Worm (Caenorhabditis elegans): ENCODE measurements around the gene D2063.1.

ce11 chrV:4298579-4298978 lies 28.3 kb upstream of the D2063.1 start, which contains the start of gene ZC132.11:
- no peak for TF ChIP-seq daf-16 (GFP tag; optimal IDR thresholded peaks at IDR 0.05)
- TF ChIP-seq daf-16 (tag; optimal IDR thresholded peaks at IDR 0.05), result no peak
- no peak for TF ChIP-seq nhr-25 (tag; optimal IDR thresholded peaks at IDR 0.05; ENCODE audit: borderline replicate concordance, insufficient read depth)

Data from whole organism, L4 larva.